Worm (Caenorhabditis elegans): ENCODE measurements around the gene B0302.2.

DNA sequence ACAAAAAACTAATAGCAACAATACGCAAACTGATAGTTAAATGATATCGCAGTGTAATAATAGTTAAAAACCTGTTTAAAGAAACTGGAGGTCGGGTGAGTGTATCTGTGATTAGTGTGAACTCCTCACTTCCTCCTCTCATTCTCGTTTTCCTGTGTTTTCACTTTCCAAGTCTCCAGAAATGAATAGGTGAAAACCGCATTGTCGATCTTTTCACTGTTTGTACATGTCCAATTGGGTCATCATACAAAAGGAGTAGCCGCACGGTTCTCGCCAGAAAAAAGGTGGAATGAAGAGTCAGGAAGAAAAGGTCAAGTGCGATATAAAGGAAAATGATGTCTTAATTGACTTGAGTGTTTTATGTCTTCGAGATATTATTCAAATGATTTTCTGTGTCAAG lies 33.2 kb downstream of the B0302.2 start:
- TF ChIP-seq klf-2 (GFP tag; conservative IDR thresholded peaks at IDR 0.05), result no peak
- no peak for TF ChIP-seq flt-1 (GFP tag; IDR thresholded peaks at IDR 0.05)
- no peak for TF ChIP-seq ztf-23 (GFP tag; IDR thresholded peaks at IDR 0.05)
- no peak for TF ChIP-seq cog-1 (tag; optimal IDR thresholded peaks at IDR 0.05)
- TF ChIP-seq tab-1 (GFP tag; IDR thresholded peaks at IDR 0.05), result no peak
- TF ChIP-seq med-1 (GFP tag; optimal IDR thresholded peaks at IDR 0.05; ENCODE audit: insufficient read depth), result no peak
- no peak for TF ChIP-seq ref-1 (GFP tag; conservative IDR thresholded peaks at IDR 0.05)
- no peak for TF ChIP-seq ztf-29 (GFP tag; IDR thresholded peaks at IDR 0.05)
